Worm (Caenorhabditis elegans) whole organism, late embryonic: ENCODE measurements around the gene T07D3.4.

Experiments used
- C38D4.7 ChIP-seq: fragments of 200-800 bp; sonication (Bioruptor generic); optimal IDR thresholded peaks from 2 replicates; lab custom pipeline; 2018; ENCODE audit warnings: mild to moderate bottlenecking, missing genetic modification characterization, moderate library complexity, missing compliant biosample characterization
- dmd-4 ChIP-seq: sonication (generic microtip); optimal IDR thresholded peaks from 2 replicates; lab custom pipeline; 2016; ENCODE audit warnings: borderline replicate concordance, missing genetic modification characterization, missing compliant biosample characterization
- npax-4 ChIP-seq: sonication (generic microtip); optimal IDR thresholded peaks from 2 replicates; lab custom pipeline; 2016; ENCODE audit warnings: missing genetic modification characterization, missing compliant biosample characterization
- rnt-1 ChIP-seq: sonication (generic microtip); optimal IDR thresholded peaks from 2 replicates; lab custom pipeline; 2016; ENCODE audit warnings: missing genetic modification characterization, missing compliant biosample characterization
- tbx-7 ChIP-seq: sonication (generic microtip); optimal IDR thresholded peaks from 2 replicates; lab custom pipeline; 2016; ENCODE audit warnings: missing genotype, missing genetic modification characterization, missing compliant biosample characterization
- ztf-16 ChIP-seq: sonication (generic microtip); optimal IDR thresholded peaks from 2 replicates; lab custom pipeline; 2017; ENCODE audit warnings: missing genetic modification characterization, missing compliant biosample characterization

ce11 chrII:927331-927730 lies 39.2 kb downstream of the T07D3.4 start, which contains the start of gene R07C3.13:
- TF ChIP-seq dmd-4 (no peak), C38D4.7 (GFP tag; lab: Kevin White, UChicago) (no peak), rnt-1 (tag; lab: Kevin White, UChicago) (no peak), tbx-7 (tag; lab: Kevin White, UChicago) (no peak), ztf-16 (no peak), npax-4 (tag; lab: Kevin White, UChicago) (no peak)
